Worm (Caenorhabditis elegans) whole organism, L1 larva: ENCODE results near the gene F32D8.12.

Experiments
- C16A3.4 ChIP-seq: fragments of 150-350 bp; optimal IDR thresholded peaks from 2 replicates; lab custom pipeline; 2014; ENCODE audit warnings: missing biosample characterization, missing genetic modification characterization
- aly-2 ChIP-seq: fragments of 150-350 bp; optimal IDR thresholded peaks from 2 replicates; lab custom pipeline; 2014; ENCODE audit warnings: missing biosample characterization, missing genetic modification characterization
- ces-1 ChIP-seq: fragments of 150-350 bp; optimal IDR thresholded peaks from 2 replicates; lab custom pipeline; 2014; ENCODE audit warnings: missing biosample characterization, missing genetic modification reagents, missing genetic modification characterization
- lin-13 ChIP-seq: fragments of 150-350 bp; optimal IDR thresholded peaks from 2 replicates; lab custom pipeline; 2014; ENCODE audit warnings: missing biosample characterization, missing genetic modification reagents, missing genetic modification characterization
- lsy-2 ChIP-seq, 2 experiments: fragments of 150-350 bp; optimal IDR thresholded peaks; 2 replicates each; lab custom pipeline; 2014; ENCODE audit warnings: missing biosample characterization in 2 of 2, missing genetic modification characterization in 2 of 2
- nhr-237 ChIP-seq: fragments of 150-350 bp; optimal IDR thresholded peaks from 2 replicates; lab custom pipeline; 2014; ENCODE audit warnings: missing biosample characterization, missing genetic modification characterization
- nhr-76 ChIP-seq: sonication (generic microtip); optimal IDR thresholded peaks from 2 replicates; lab custom pipeline; 2017; ENCODE audit warnings: missing biosample characterization, missing genetic modification characterization
- nhr-77 ChIP-seq: fragments of 150-350 bp; optimal IDR thresholded peaks from 2 replicates; lab custom pipeline; 2014; ENCODE audit warnings: missing biosample characterization, missing genetic modification characterization
- skn-1 ChIP-seq: fragments of 150-350 bp; optimal IDR thresholded peaks from 2 replicates; lab custom pipeline; 2014; ENCODE audit warnings: missing biosample characterization, missing genetic modification characterization
- snpc-4 ChIP-seq: fragments of 150-350 bp; optimal IDR thresholded peaks from 2 replicates; lab custom pipeline; 2014; ENCODE audit warnings: missing biosample characterization, missing genetic modification characterization
- sptf-1 ChIP-seq: fragments of 150-350 bp; optimal IDR thresholded peaks from 2 replicates; lab custom pipeline; 2014; ENCODE audit warnings: missing biosample characterization, missing genetic modification characterization
- tbx-2 ChIP-seq: sonication (generic microtip); optimal IDR thresholded peaks from 2 replicates; lab custom pipeline; 2016; ENCODE audit warnings: missing genetic modification characterization, missing compliant biosample characterization
- unc-86 ChIP-seq: sonication (generic microtip); optimal IDR thresholded peaks from 2 replicates; lab custom pipeline; 2016; ENCODE audit warnings: missing genetic modification characterization, missing compliant biosample characterization
- zag-1 ChIP-seq: fragments of 150-350 bp; optimal IDR thresholded peaks from 2 replicates; lab custom pipeline; 2014; ENCODE audit warnings: missing biosample characterization, missing genetic modification characterization

DNA sequence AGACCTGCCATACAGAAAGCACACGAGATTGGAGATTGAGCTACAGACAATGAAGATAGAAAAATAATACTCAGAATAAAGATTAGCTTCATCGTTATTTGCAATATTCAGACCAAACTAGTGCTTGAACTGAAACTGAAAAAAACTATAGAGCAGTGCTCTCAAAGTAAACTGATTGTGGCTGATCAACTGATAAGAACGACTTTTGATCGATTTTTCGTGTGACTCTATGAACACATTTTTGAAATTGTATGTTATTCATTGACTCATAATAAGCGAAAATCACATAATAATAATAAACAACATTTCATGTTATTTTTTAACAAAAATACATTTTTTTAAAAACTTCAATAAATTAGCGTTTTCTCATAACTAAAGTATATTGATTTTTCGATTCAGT, 10.3 kb upstream of the F32D8.12 start, which contains the start of gene spp-16:
- TF ChIP-seq C16A3.4 (no peak), zag-1 (tag; lab: Kevin White, UChicago) (no peak), lsy-2 (tag; optimal IDR thresholded peaks at IDR 0.05; lab: Kevin White, UChicago) (no peak), tbx-2 (tag; lab: Kevin White, UChicago) (no peak), ces-1 (GFP tag; lab: Kevin White, UChicago) (no peak), unc-86 (tag; lab: Kevin White, UChicago) (no peak), snpc-4 (no peak), sptf-1 (tag; lab: Kevin White, UChicago) (no peak), nhr-77 (tag; lab: Kevin White, UChicago) (no peak), nhr-76 (no peak), skn-1 (no peak), lin-13 (no peak), nhr-237 (tag; lab: Kevin White, UChicago) (no peak), aly-2 (tag; lab: Kevin White, UChicago) (no peak)
